Worm (Caenorhabditis elegans) whole organism, L1 larva: ENCODE data around the gene D1054.18.

Experiments used
- ceh-82 ChIP-seq, 3 experiments: fragments of 150-350 bp in 1 of 3; sonication (generic microtip) in 2 of 3; optimal IDR thresholded peaks; 2 replicates each; lab custom pipeline; 2014 to 2017; ENCODE audit warnings: missing biosample characterization in 3 of 3, missing genetic modification characterization in 3 of 3
- dpl-1 ChIP-seq, 3 experiments: fragments of 150-350 bp in 2 of 3; sonication (generic microtip) in 1 of 3; optimal IDR thresholded peaks; 2 replicates each; lab custom pipeline; 2014 to 2017; ENCODE audit warnings: missing biosample characterization in 3 of 3, missing genetic modification characterization in 3 of 3, missing genetic modification reagents in 3 of 3
- elt-2 ChIP-seq: sonication (generic microtip); optimal IDR thresholded peaks from 2 replicates; lab custom pipeline; 2016; ENCODE audit warnings: missing genetic modification characterization, mild to moderate bottlenecking, inconsistent platforms, missing compliant biosample characterization, missing genetic modification reagents
- lin-13 ChIP-seq: fragments of 150-350 bp; optimal IDR thresholded peaks from 2 replicates; lab custom pipeline; 2014; ENCODE audit warnings: missing biosample characterization, missing genetic modification reagents, missing genetic modification characterization
- lsy-2 ChIP-seq, 2 experiments: fragments of 150-350 bp; optimal IDR thresholded peaks; 2 replicates each; lab custom pipeline; 2014; ENCODE audit warnings: missing biosample characterization in 2 of 2, missing genetic modification characterization in 2 of 2
- mdl-1 ChIP-seq, 2 experiments: fragments of 150-350 bp; optimal IDR thresholded peaks; 2 replicates each; lab custom pipeline; 2014 to 2017; ENCODE audit warnings: missing biosample characterization in 2 of 2, missing genetic modification characterization in 2 of 2, inconsistent platforms in 1 of 2
- nhr-19 ChIP-seq: fragments of 200-800 bp; sonication (Bioruptor generic); conservative IDR thresholded peaks from 2 replicates; pipeline ENCODE4 v1.3.6; 2022; ENCODE audit warnings: missing genetic modification characterization, missing compliant biosample characterization
- nhr-237 ChIP-seq: fragments of 150-350 bp; optimal IDR thresholded peaks from 2 replicates; lab custom pipeline; 2014; ENCODE audit warnings: missing biosample characterization, missing genetic modification characterization
- nhr-77 ChIP-seq: fragments of 150-350 bp; optimal IDR thresholded peaks from 2 replicates; lab custom pipeline; 2014; ENCODE audit warnings: missing biosample characterization, missing genetic modification characterization
- nhr-90 ChIP-seq: sonication (generic microtip); optimal IDR thresholded peaks from 2 replicates; lab custom pipeline; 2016; ENCODE audit warnings: mild to moderate bottlenecking, missing genetic modification characterization, missing compliant biosample characterization; ENCODE audit not compliant: poor library complexity
- snu-23 ChIP-seq: sonication (generic microtip); optimal IDR thresholded peaks from 2 replicates; lab custom pipeline; 2016; ENCODE audit warnings: missing genetic modification characterization, missing compliant biosample characterization
- sox-4 ChIP-seq: sonication (generic microtip); optimal IDR thresholded peaks from 2 replicates; lab custom pipeline; 2016; ENCODE audit warnings: missing genetic modification characterization, missing compliant biosample characterization
- unc-62 ChIP-seq: fragments of 150-350 bp; optimal IDR thresholded peaks from 2 replicates; lab custom pipeline; 2014; ENCODE audit warnings: missing biosample characterization, missing genetic modification reagents, missing genetic modification characterization
- ztf-11 ChIP-seq, 2 experiments: sonication (generic microtip); optimal IDR thresholded peaks; 2 replicates each; lab custom pipeline; 2016 to 2017; ENCODE audit warnings: missing genetic modification characterization in 2 of 2, missing biosample characterization in 1 of 2, missing compliant biosample characterization in 1 of 2

DNA sequence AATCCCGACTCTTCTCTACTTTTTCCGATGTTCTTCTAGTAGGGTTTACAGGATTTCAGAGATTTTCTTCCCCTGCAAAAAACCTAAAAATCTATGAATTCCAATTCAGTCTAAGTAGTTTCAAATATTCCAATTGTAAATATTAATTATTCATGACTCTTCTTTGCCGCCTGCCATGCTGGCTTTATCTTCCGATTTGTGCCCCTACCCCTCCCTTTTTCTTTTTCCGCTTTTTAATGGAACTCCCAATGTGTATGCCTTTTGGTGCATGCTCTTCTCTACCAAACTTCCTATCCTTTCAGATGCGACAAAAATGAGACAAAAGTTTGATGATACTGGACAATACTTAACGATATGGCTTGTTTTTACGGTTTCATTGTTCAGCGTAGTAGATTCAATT, 23.7 kb upstream of the D1054.18 start, which contains the start of gene nrx-1:
- TF ChIP-seq unc-62 (GFP tag; lab: Kevin White, UChicago) (no peak), snu-23 (no peak), nhr-77 (tag; lab: Kevin White, UChicago) (no peak), sox-4 (tag; lab: Kevin White, UChicago) (no peak), mdl-1 (tag; optimal IDR thresholded peaks at IDR 0.05; lab: Kevin White, UChicago) (no peak), lin-13 (GFP tag; lab: Kevin White, UChicago) (no peak), nhr-90 (tag; lab: Kevin White, UChicago) (no peak), nhr-237 (no peak), ceh-82 (tag; optimal IDR thresholded peaks at IDR 0.05; lab: Kevin White, UChicago) (no peak), ztf-11 (tag; optimal IDR thresholded peaks at IDR 0.05; lab: Kevin White, UChicago) (no peak), dpl-1 (GFP tag; optimal IDR thresholded peaks at IDR 0.05; lab: Kevin White, UChicago) (no peak), elt-2 (tag; lab: Kevin White, UChicago) (no peak), lsy-2 (tag; optimal IDR thresholded peaks at IDR 0.05; lab: Kevin White, UChicago) (no peak), nhr-19 (GFP tag; lab: Robert Waterston, UW) (no peak)
